Comparison of ENCODE assay signal across 3 fruit fly cellular contexts in genomic region chr3L:11825560-11826153, dm6.
A peak's percentile ranks its signal among the peaks of the same experiment; 100 is the strongest.
TF ChIP-seq lines count a peak whose summit lies in the region.

TSS of gene CG32095 (minus strand) at chr3L:11825732.

- TF ChIP-seq CTCF in whole organism, embryonic (GFP tag; optimal IDR thresholded peaks at IDR 0.05; lab: Kevin White, UChicago) = no peak

TF ChIP-seq in whole organism, embryonic, 481 proteins besides CTCF, POLR2A, EP300 and RAD21 (continues in another document):
- TF ChIP-seq CG11696 (GFP tag; IDR thresholded peaks at IDR 0.05; lab: Robert Waterston, UW) (no peak), E2f1 (GFP tag; IDR thresholded peaks at IDR 0.05; lab: Robert Waterston, UW) (no peak), CG34422 (GFP tag; IDR thresholded peaks at IDR 0.05; lab: Robert Waterston, UW) (no peak), ap (GFP tag; IDR thresholded peaks at IDR 0.05; lab: Robert Waterston, UW) (no peak), ranshi (GFP tag; IDR thresholded peaks at IDR 0.05; lab: Robert Waterston, UW) (no peak), CG5245 (GFP tag; optimal IDR thresholded peaks at IDR 0.05; lab: Kevin White, UChicago) (no peak), Gsc (GFP tag; IDR thresholded peaks at IDR 0.05; lab: Robert Waterston, UW) (no peak), hkb (optimal IDR thresholded peaks at IDR 0.05; lab: Kevin White, UChicago) (no peak), hkb (GFP tag; IDR thresholded peaks at IDR 0.05; lab: Robert Waterston, UW) (no peak), yki (optimal IDR thresholded peaks at IDR 0.05; lab: Kevin White, UChicago) (no peak), pzg (GFP tag; optimal IDR thresholded peaks at IDR 0.05; lab: Kevin White, UChicago) (peak; percentile 36), esg (GFP tag; conservative IDR thresholded peaks at IDR 0.05; lab: Robert Waterston, UW) (no peak), CG1603 (tag; optimal IDR thresholded peaks at IDR 0.05; lab: Kevin White, UChicago) (peak; percentile 22), tna (GFP tag; IDR thresholded peaks at IDR 0.05; lab: Robert Waterston, UW; ENCODE audit: partially characterized antibody) (peak; percentile 48; the same call in 1 of the 2 replicates), Deaf1 (tag; optimal IDR thresholded peaks at IDR 0.05; lab: Kevin White, UChicago) (no peak), Blimp-1 (GFP tag; optimal IDR thresholded peaks at IDR 0.05; lab: Kevin White, UChicago) (no peak), ato (GFP tag; IDR thresholded peaks at IDR 0.05; lab: Robert Waterston, UW; ENCODE audit: partially characterized antibody) (peak; percentile 66; the same call in 1 of the 2 replicates), fd102C (GFP tag; optimal IDR thresholded peaks at IDR 0.05; lab: Kevin White, UChicago) (no peak), crc (GFP tag; optimal IDR thresholded peaks at IDR 0.05; lab: Kevin White, UChicago) (no peak), crol (GFP tag; IDR thresholded peaks at IDR 0.05; lab: Robert Waterston, UW) (no peak), CG17829 (tag; optimal IDR thresholded peaks at IDR 0.05; lab: Kevin White, UChicago) (no peak), CG3281 (GFP tag; optimal IDR thresholded peaks at IDR 0.05; lab: Kevin White, UChicago) (no peak), NK7.1 (GFP tag; optimal IDR thresholded peaks at IDR 0.05; lab: Kevin White, UChicago) (no peak), ham (GFP tag; IDR thresholded peaks at IDR 0.05; lab: Robert Waterston, UW) (no peak), Asciz (GFP tag; optimal IDR thresholded peaks at IDR 0.05; lab: Kevin White, UChicago) (no peak), CG4617 (GFP tag; optimal IDR thresholded peaks at IDR 0.05; lab: Kevin White, UChicago; ENCODE audit: borderline replicate concordance) (no peak), CG6791 (GFP tag; IDR thresholded peaks at IDR 0.05; lab: Robert Waterston, UW; ENCODE audit: partially characterized antibody) (peak; percentile 78), dmrt11E (tag; optimal IDR thresholded peaks at IDR 0.05; lab: Kevin White, UChicago) (no peak), CG16779 (GFP tag; IDR thresholded peaks at IDR 0.05; lab: Robert Waterston, UW) (no peak), CG1024 (GFP tag; IDR thresholded peaks at IDR 0.05; lab: Robert Waterston, UW) (no peak), al (GFP tag; IDR thresholded peaks at IDR 0.05; lab: Robert Waterston, UW) (no peak)

TF ChIP-seq in whole organism, prepupa, 60 proteins besides CTCF, POLR2A, EP300 and RAD21:
- no peak for TF ChIP-seq CG15336 (GFP tag; IDR thresholded peaks at IDR 0.05; lab: Robert Waterston, UW)
- peak; percentile 61 for TF ChIP-seq Eip78C (GFP tag; lab: Kevin White, UChicago)
- TF ChIP-seq esn (GFP tag; optimal IDR thresholded peaks at IDR 0.05; lab: Kevin White, UChicago) = peak; percentile 7

TF ChIP-seq in whole organism, wandering third instar larva, 38 proteins besides CTCF, POLR2A, EP300 and RAD21:
- peak; percentile 11 for TF ChIP-seq rgr (GFP tag; optimal IDR thresholded peaks at IDR 0.05; lab: Kevin White, UChicago)
- TF ChIP-seq Myc (optimal IDR thresholded peaks at IDR 0.05; lab: Kevin White, UChicago) = no peak
- TF ChIP-seq ey (GFP tag; optimal IDR thresholded peaks at IDR 0.05; lab: Kevin White, UChicago) = no peak
- no peak for TF ChIP-seq Rel (GFP tag; optimal IDR thresholded peaks at IDR 0.05; lab: Kevin White, UChicago)
- TF ChIP-seq Rel (tag; optimal IDR thresholded peaks at IDR 0.05; lab: Kevin White, UChicago) = peak; percentile 12
